Worm (Caenorhabditis elegans): Measurements from ENCODE around the gene sra-1.

The sra-1 gene

DNA sequence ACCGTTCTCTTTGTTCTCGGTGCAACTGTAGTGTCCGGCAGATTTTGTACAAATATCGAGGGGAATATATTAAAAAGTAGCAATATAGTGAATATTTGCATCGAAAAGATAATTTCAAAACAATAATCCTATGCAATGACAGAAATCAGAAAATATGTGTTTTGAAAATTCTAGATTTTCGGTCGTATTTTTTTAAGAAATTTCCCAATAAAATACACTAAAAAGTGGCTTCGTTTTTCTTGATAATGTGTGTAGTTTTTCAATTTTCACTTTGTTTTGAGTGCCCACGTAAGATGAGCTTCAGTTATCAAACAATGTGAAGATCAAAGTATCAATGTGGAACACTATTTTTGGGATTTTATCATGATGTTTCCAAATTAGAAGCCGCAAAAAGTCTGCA is 4.6 kb downstream of the sra-1 start, which contains the start of gene gcy-1:
Gene gcy-1, minus strand, starts transcription at position 101 of the 400 bp plus-strand sequence.
- no peak for TF ChIP-seq rnt-1 (tag; optimal IDR thresholded peaks at IDR 0.05)
- no peak for TF ChIP-seq dve-1 (tag; optimal IDR thresholded peaks at IDR 0.05)
- TF ChIP-seq ceh-2 (tag; optimal IDR thresholded peaks at IDR 0.05) = no peak
- no peak for TF ChIP-seq unc-86 (tag; optimal IDR thresholded peaks at IDR 0.05)
- no peak for TF ChIP-seq lim-6 (tag; optimal IDR thresholded peaks at IDR 0.05)
- TF ChIP-seq madf-2 (tag; optimal IDR thresholded peaks at IDR 0.05) = no peak
- no peak for TF ChIP-seq K09A11.1 (tag; optimal IDR thresholded peaks at IDR 0.05; ENCODE audit: insufficient read depth)
- TF ChIP-seq ceh-30 (tag; optimal IDR thresholded peaks at IDR 0.05) = no peak
- TF ChIP-seq ets-4 (tag; optimal IDR thresholded peaks at IDR 0.05) = no peak
- TF ChIP-seq nfya-1 (tag; optimal IDR thresholded peaks at IDR 0.05) = no peak
- no peak for TF ChIP-seq ref-2 (tag; optimal IDR thresholded peaks at IDR 0.05)

DNA sequence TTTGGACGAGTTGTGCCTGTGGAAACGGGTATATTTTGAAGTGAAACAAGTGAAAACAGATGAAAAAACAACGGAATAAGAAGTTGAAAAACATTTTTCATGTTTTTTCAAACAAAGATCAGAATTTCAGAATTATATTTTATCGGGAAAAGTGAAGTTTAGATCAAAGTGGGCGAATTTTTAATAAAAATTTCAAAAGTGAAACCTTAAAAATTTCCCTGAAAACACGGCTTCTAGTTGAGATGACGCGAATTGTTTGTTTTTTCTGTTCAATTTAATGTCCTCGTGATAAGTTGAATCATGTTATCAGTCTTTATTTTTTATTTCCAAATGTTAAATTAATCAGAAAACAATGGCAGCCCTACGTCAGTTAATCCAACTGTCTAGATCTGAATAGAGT is 14.3 kb downstream of the sra-1 start, which contains the start of gene gcy-3:
Gene gcy-3, minus strand, starts transcription at position 101 of the 400 bp plus-strand sequence.
- TF ChIP-seq ceh-22 (tag; optimal IDR thresholded peaks at IDR 0.05) = no peak
- no peak for TF ChIP-seq elt-2 (tag; optimal IDR thresholded peaks at IDR 0.05)
- TF ChIP-seq F13H6.1 (tag; optimal IDR thresholded peaks at IDR 0.05) = no peak
- TF ChIP-seq nfya-1 (tag; optimal IDR thresholded peaks at IDR 0.05) = no peak
- TF ChIP-seq zip-5 (tag; optimal IDR thresholded peaks at IDR 0.05) = no peak
- TF ChIP-seq hlh-13 (GFP tag; optimal IDR thresholded peaks at IDR 0.05) = no peak
- no peak for TF ChIP-seq madf-2 (tag; optimal IDR thresholded peaks at IDR 0.05)

ce11 chrII:9501955-9502354 is 19.5 kb downstream of the sra-1 start:
- no peak for TF ChIP-seq ahr-1 (tag; optimal IDR thresholded peaks at IDR 0.05)
- no peak for TF ChIP-seq sdc-2 (tag; optimal IDR thresholded peaks at IDR 0.05)
- TF ChIP-seq nfya-1 (tag; optimal IDR thresholded peaks at IDR 0.05) = no peak
- no peak for TF ChIP-seq unc-3 (GFP tag; conservative IDR thresholded peaks at IDR 0.05)
- TF ChIP-seq unc-3 (tag; optimal IDR thresholded peaks at IDR 0.05) = no peak
- TF ChIP-seq syd-9 (tag; optimal IDR thresholded peaks at IDR 0.05) = no peak
- TF ChIP-seq ets-4 (tag; optimal IDR thresholded peaks at IDR 0.05) = no peak
- no peak for TF ChIP-seq pros-1 (tag; optimal IDR thresholded peaks at IDR 0.05)

DNA sequence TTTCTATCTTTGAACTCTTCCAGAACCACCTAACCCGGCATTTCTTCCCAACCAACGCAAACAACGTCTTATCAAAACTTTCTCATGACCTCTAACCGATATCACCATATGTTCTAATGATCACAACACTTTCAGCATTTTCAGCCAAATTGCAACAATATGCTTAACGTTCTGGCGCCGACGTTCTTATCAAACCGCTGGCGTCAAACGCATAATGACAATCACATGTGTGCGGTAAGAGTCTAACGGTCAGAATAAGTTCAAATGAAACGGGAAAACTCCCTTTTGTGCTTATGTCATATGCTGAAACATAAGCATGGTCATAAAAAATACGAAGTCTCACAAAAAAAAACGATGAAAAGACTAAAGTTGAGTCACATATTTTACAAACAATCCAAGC is 20.5 kb downstream of the sra-1 start:
- TF ChIP-seq elt-2 (tag; optimal IDR thresholded peaks at IDR 0.05) = peak; percentile 50
- TF ChIP-seq unc-86 (tag; optimal IDR thresholded peaks at IDR 0.05) = no peak
- TF ChIP-seq ceh-30 (tag; optimal IDR thresholded peaks at IDR 0.05) = no peak
- no peak for TF ChIP-seq ama-1 (optimal IDR thresholded peaks at IDR 0.05)
- TF ChIP-seq tbx-7 (tag; optimal IDR thresholded peaks at IDR 0.05) = no peak
- no peak for TF ChIP-seq ceh-31 (tag; optimal IDR thresholded peaks at IDR 0.05)
- TF ChIP-seq zip-5 (tag; optimal IDR thresholded peaks at IDR 0.05) = no peak
- TF ChIP-seq ets-4 (tag; optimal IDR thresholded peaks at IDR 0.05) = no peak

DNA sequence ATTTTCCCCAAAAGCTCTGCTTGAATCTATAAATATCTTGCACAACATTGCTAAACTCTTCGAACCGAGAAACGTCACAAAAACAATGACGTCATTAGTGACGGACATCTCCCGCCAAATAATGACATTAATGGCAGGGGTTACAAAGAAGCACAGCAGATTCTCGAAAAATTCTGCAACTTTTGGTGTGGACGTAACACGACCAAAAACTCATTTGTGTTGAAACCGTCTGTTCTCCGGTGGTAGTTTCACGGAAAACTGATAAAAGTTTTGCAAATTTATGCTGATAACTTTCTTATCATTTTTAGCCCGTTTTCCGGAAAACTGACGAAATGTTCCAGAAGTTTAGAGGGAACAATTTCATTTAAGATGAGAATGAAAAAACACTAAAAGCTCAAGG is 22.9 kb downstream of the sra-1 start:
- no peak for TF ChIP-seq lin-11 (tag; optimal IDR thresholded peaks at IDR 0.05)
- TF ChIP-seq elt-2 (tag; optimal IDR thresholded peaks at IDR 0.05) = peak; percentile 4
- TF ChIP-seq unc-42 (tag; optimal IDR thresholded peaks at IDR 0.05) = peak; percentile 29
- TF ChIP-seq unc-86 (tag; optimal IDR thresholded peaks at IDR 0.05) = no peak
- TF ChIP-seq ceh-22 (tag; optimal IDR thresholded peaks at IDR 0.05) = no peak

- TF ChIP-seq ceh-14 (tag; optimal IDR thresholded peaks at IDR 0.05) = peak; percentile 13
- peak; percentile 75 for TF ChIP-seq unc-42 (tag; optimal IDR thresholded peaks at IDR 0.05)
- peak; percentile 1 for TF ChIP-seq lim-6 (tag; optimal IDR thresholded peaks at IDR 0.05)
- TF ChIP-seq ceh-31 (tag; optimal IDR thresholded peaks at IDR 0.05) = peak; percentile 18
- TF ChIP-seq nhr-11 (tag; optimal IDR thresholded peaks at IDR 0.05) = no peak
Measured at ce11 chrII:9497309-9497708, 24.2 kb downstream of the sra-1 start.
